Fruit fly (Drosophila melanogaster) whole organism, embryonic: ENCODE measurements around the gene CG33483.

Experiments used
- B-H2 ChIP-seq: fragments of 200-800 bp; sonication (Bioruptor generic); optimal IDR thresholded peaks from 2 replicates; lab custom pipeline; 2018; ENCODE audit warnings: missing biosample characterization, mild to moderate bottlenecking, missing genetic modification characterization
- CG10267 ChIP-seq: fragments of 200-800 bp; sonication (Bioruptor generic); optimal IDR thresholded peaks from 2 replicates; lab custom pipeline; 2018; ENCODE audit warnings: missing biosample characterization, mild to moderate bottlenecking, missing genetic modification characterization, moderate library complexity
- CG10274 ChIP-seq: fragments of 200-800 bp; sonication (Bioruptor generic); optimal IDR thresholded peaks from 3 replicates; lab custom pipeline; 2017; ENCODE audit warnings: missing biosample characterization, mild to moderate bottlenecking, missing genetic modification characterization
- CG10543 ChIP-seq: fragments of 200-800 bp; sonication (Bioruptor generic); optimal IDR thresholded peaks from 3 replicates; lab custom pipeline; 2017; ENCODE audit warnings: missing biosample characterization, mild to moderate bottlenecking, missing genetic modification characterization, moderate library complexity
- CG10565 ChIP-seq: fragments of 200-800 bp; sonication (Bioruptor generic); optimal IDR thresholded peaks from 3 replicates; lab custom pipeline; 2016; ENCODE audit warnings: missing biosample characterization, mild to moderate bottlenecking, missing genetic modification characterization
- CG11696 ChIP-seq: fragments of 200-800 bp; sonication (Bioruptor generic); IDR thresholded peaks from 2 replicates; pipeline ENCODE4 v1.3.6; 2022; ENCODE audit warnings: missing biosample characterization, missing genetic modification characterization
- CG12155 ChIP-seq: fragments of 200-800 bp; sonication (Bioruptor generic); optimal IDR thresholded peaks from 3 replicates; lab custom pipeline; 2016; ENCODE audit warnings: missing biosample characterization, missing genetic modification characterization
- CG12219 ChIP-seq: fragments of 200-800 bp; sonication (Bioruptor generic); optimal IDR thresholded peaks from 3 replicates; lab custom pipeline; 2018; ENCODE audit warnings: missing biosample characterization, mild to moderate bottlenecking, missing genetic modification characterization
- CG13424 ChIP-seq: fragments of 200-800 bp; sonication (Bioruptor generic); optimal IDR thresholded peaks from 2 replicates; lab custom pipeline; 2019; ENCODE audit warnings: missing biosample characterization, mild to moderate bottlenecking, missing genetic modification characterization, moderate library complexity
- CG14965 ChIP-seq: fragments of 200-800 bp; sonication (Bioruptor generic); optimal IDR thresholded peaks from 2 replicates; lab custom pipeline; 2016; ENCODE audit warnings: missing biosample characterization, missing genetic modification characterization, borderline replicate concordance
- CG1529 ChIP-seq: fragments of 200-800 bp; sonication (Bioruptor generic); optimal IDR thresholded peaks from 3 replicates; lab custom pipeline; 2018; ENCODE audit warnings: missing biosample characterization, missing genetic modification characterization
- CG17361 ChIP-seq: fragments of 200-800 bp; sonication (Bioruptor generic); IDR thresholded peaks from 3 replicates; pipeline ENCODE4 v1.3.6; 2022; ENCODE audit warnings: missing biosample characterization, missing genetic modification characterization
- CG1792 ChIP-seq: fragments of 200-800 bp; sonication (Bioruptor generic); optimal IDR thresholded peaks from 2 replicates; lab custom pipeline; 2016; ENCODE audit warnings: missing biosample characterization, missing genetic modification characterization
- CG3995 ChIP-seq: fragments of 200-800 bp; sonication (Bioruptor generic); optimal IDR thresholded peaks from 3 replicates; lab custom pipeline; 2016; ENCODE audit warnings: missing biosample characterization, missing genetic modification characterization
- CG4820 ChIP-seq: fragments of 200-800 bp; sonication (Bioruptor generic); optimal IDR thresholded peaks from 3 replicates; lab custom pipeline; 2016; ENCODE audit warnings: missing biosample characterization, missing genetic modification characterization
- CG4854 ChIP-seq: fragments of 200-800 bp; sonication (Bioruptor generic); optimal IDR thresholded peaks from 2 replicates; lab custom pipeline; 2016; ENCODE audit warnings: missing biosample characterization, missing genetic modification characterization, inconsistent platforms
- CG6689 ChIP-seq: fragments of 200-800 bp; sonication (Bioruptor generic); IDR thresholded peaks from 2 replicates; pipeline ENCODE4 v1.3.6; 2022; ENCODE audit warnings: missing biosample characterization, missing genetic modification characterization
- CG7271 ChIP-seq: fragments of 200-800 bp; sonication (Bioruptor generic); optimal IDR thresholded peaks from 2 replicates; lab custom pipeline; 2018; ENCODE audit warnings: missing biosample characterization, mild to moderate bottlenecking, missing genetic modification characterization, moderate library complexity
- CG8944 ChIP-seq: fragments of 200-800 bp; sonication (Bioruptor generic); optimal IDR thresholded peaks from 3 replicates; lab custom pipeline; 2016; ENCODE audit warnings: missing biosample characterization, missing genetic modification characterization
- Dek ChIP-seq: fragments of 200-800 bp; sonication (Bioruptor generic); optimal IDR thresholded peaks from 3 replicates; lab custom pipeline; 2019; ENCODE audit warnings: missing biosample characterization, mild to moderate bottlenecking, missing genetic modification characterization, moderate library complexity
- Dll ChIP-seq: fragments of 200-800 bp; sonication (Bioruptor generic); IDR thresholded peaks from 4 replicates; pipeline ENCODE4 v1.3.6; 2022; ENCODE audit warnings: missing biosample characterization, missing genetic modification characterization; ENCODE audit not compliant: partially characterized antibody
- Doc3 ChIP-seq: fragments of 200-800 bp; sonication (Bioruptor generic); IDR thresholded peaks from 3 replicates; pipeline ENCODE4 v1.3.6; 2022; ENCODE audit warnings: missing biosample characterization, missing genetic modification characterization; ENCODE audit not compliant: partially characterized antibody
- ERR ChIP-seq: fragments of 200-800 bp; sonication (Bioruptor generic); optimal IDR thresholded peaks from 2 replicates; lab custom pipeline; 2016; ENCODE audit warnings: missing biosample characterization, missing genetic modification characterization
- Ets65A ChIP-seq: fragments of 200-800 bp; sonication (Bioruptor generic); peaks from one replicate; lab custom pipeline; 2016; ENCODE audit warnings: missing biosample characterization, missing genetic modification characterization
- GATAe ChIP-seq: fragments of 200-800 bp; sonication (Bioruptor generic); conservative IDR thresholded peaks from 2 replicates; pipeline ENCODE4 v1.3.6; 2022; ENCODE audit warnings: missing biosample characterization, missing genetic modification characterization
- H15 ChIP-seq: fragments of 200-800 bp; sonication (Bioruptor generic); IDR thresholded peaks from 3 replicates; pipeline ENCODE4 v1.3.6; 2022; ENCODE audit warnings: missing biosample characterization, missing genetic modification characterization
- Lpt ChIP-seq: fragments of >200 bp; optimal IDR thresholded peaks from 2 replicates; lab custom pipeline; 2018; ENCODE audit warnings: missing biosample characterization, missing genetic modification characterization
- MBD-R2 ChIP-seq: fragments of 200-800 bp; sonication (Bioruptor generic); IDR thresholded peaks from 2 replicates; pipeline ENCODE4 v1.3.6; 2022; ENCODE audit warnings: missing biosample characterization, missing genetic modification characterization
- MESR4 ChIP-seq: fragments of 200-800 bp; sonication (Bioruptor generic); optimal IDR thresholded peaks from 2 replicates; lab custom pipeline; 2018; ENCODE audit warnings: missing biosample characterization, mild to moderate bottlenecking, missing genetic modification characterization, moderate library complexity
- NfI ChIP-seq: fragments of 200-800 bp; sonication (Bioruptor generic); optimal IDR thresholded peaks from 3 replicates; lab custom pipeline; 2018; ENCODE audit warnings: missing biosample characterization, mild to moderate bottlenecking, missing genetic modification characterization, moderate library complexity
- Oaz ChIP-seq: fragments of 200-800 bp; sonication (Bioruptor generic); IDR thresholded peaks from 2 replicates; pipeline ENCODE4 v1.3.6; 2022; ENCODE audit warnings: missing biosample characterization, missing genetic modification characterization
- Sox102F ChIP-seq: fragments of 200-800 bp; sonication (Bioruptor generic); optimal IDR thresholded peaks from 2 replicates; lab custom pipeline; 2018; ENCODE audit warnings: missing biosample characterization, mild to moderate bottlenecking, missing genetic modification characterization, moderate library complexity
- Tbp ChIP-seq: fragments of >200 bp; optimal IDR thresholded peaks from 2 replicates; lab custom pipeline; 2018; ENCODE audit warnings: missing biosample characterization, missing genetic modification characterization
- br ChIP-seq: fragments of >200 bp; optimal IDR thresholded peaks from 2 replicates; lab custom pipeline; 2017
- cas ChIP-seq: fragments of 200-800 bp; sonication (Bioruptor generic); IDR thresholded peaks from 2 replicates; pipeline ENCODE4 v1.3.6; 2022; ENCODE audit warnings: missing biosample characterization, missing genetic modification characterization
- dmrt11E ChIP-seq: fragments of 200-800 bp; sonication (Bioruptor generic); optimal IDR thresholded peaks from 3 replicates; lab custom pipeline; 2018; ENCODE audit warnings: missing biosample characterization, mild to moderate bottlenecking, missing genetic modification characterization, moderate library complexity
- lov ChIP-seq, 2 experiments: fragments of 200-800 bp in 1 of 2; fragments of >200 bp in 1 of 2; sonication (Bioruptor generic) in 1 of 2; IDR thresholded peaks in 1 of 2; optimal IDR thresholded peaks in 1 of 2; 2 replicates in 1 of 2; 3 replicates in 1 of 2; pipeline versions ENCODE4 v1.3.6 to Lab custom; 2017 to 2022; ENCODE audit warnings: missing biosample characterization in 1 of 2, missing genetic modification characterization in 1 of 2
- oc ChIP-seq: fragments of 200-800 bp; sonication (Bioruptor generic); optimal IDR thresholded peaks from 2 replicates; lab custom pipeline; 2018; ENCODE audit warnings: missing biosample characterization, mild to moderate bottlenecking, missing genetic modification characterization, moderate library complexity
- org-1 ChIP-seq: fragments of 200-800 bp; sonication (Bioruptor generic); optimal IDR thresholded peaks from 2 replicates; lab custom pipeline; 2017; ENCODE audit warnings: missing biosample characterization, missing genetic modification characterization
- phol ChIP-seq: fragments of 200-800 bp; sonication (Bioruptor generic); optimal IDR thresholded peaks from 3 replicates; lab custom pipeline; 2018; ENCODE audit warnings: missing biosample characterization, mild to moderate bottlenecking, missing genetic modification characterization, moderate library complexity
- psq ChIP-seq: fragments of 200-800 bp; sonication (Bioruptor generic); optimal IDR thresholded peaks from 2 replicates; lab custom pipeline; 2017; ENCODE audit warnings: missing biosample characterization, missing genetic modification characterization
- pum ChIP-seq: fragments of 200-800 bp; sonication (Bioruptor generic); optimal IDR thresholded peaks from 2 replicates; lab custom pipeline; 2016; ENCODE audit warnings: missing biosample characterization, missing genetic modification characterization
- rib ChIP-seq: fragments of 200-800 bp; sonication (Bioruptor generic); IDR thresholded peaks from 2 replicates; pipeline ENCODE4 v1.3.6; 2022; ENCODE audit warnings: missing biosample characterization, missing genetic modification characterization
- sim ChIP-seq: fragments of 200-800 bp; sonication (Bioruptor generic); IDR thresholded peaks from 2 replicates; pipeline ENCODE4 v1.3.6; 2022; ENCODE audit warnings: missing biosample characterization, missing genetic modification characterization
- tgo ChIP-seq: fragments of 200-800 bp; sonication (Bioruptor generic); IDR thresholded peaks from 3 replicates; pipeline ENCODE4 v1.3.6; 2022; ENCODE audit warnings: missing biosample characterization, missing genetic modification characterization
- trh ChIP-seq: fragments of 200-800 bp; sonication (Bioruptor generic); optimal IDR thresholded peaks from 2 replicates; lab custom pipeline; 2016; ENCODE audit warnings: missing biosample characterization, missing genetic modification characterization
- unpg ChIP-seq: fragments of 200-800 bp; sonication (Bioruptor generic); optimal IDR thresholded peaks from 3 replicates; lab custom pipeline; 2018; ENCODE audit warnings: missing biosample characterization, mild to moderate bottlenecking, missing genetic modification characterization, moderate library complexity
- wor ChIP-seq: fragments of 200-800 bp; sonication (Bioruptor generic); IDR thresholded peaks from 2 replicates; pipeline ENCODE4 v1.3.6; 2022; ENCODE audit warnings: missing biosample characterization, missing genetic modification characterization
- zfh1 ChIP-seq: fragments of 200-800 bp; sonication (Bioruptor generic); IDR thresholded peaks from 3 replicates; pipeline ENCODE4 v1.3.6; 2022; ENCODE audit warnings: missing biosample characterization, missing genetic modification characterization

CG33483 gene

dm6 chr3R:30887711-30888549 is 14.0 kb downstream of the CG33483 start (continued):
- TF ChIP-seq CG4820 (peak; percentile 58), rib (GFP tag; lab: Robert Waterston, UW) (no peak), NfI (GFP tag; lab: Kevin White, UChicago) (peak; percentile 69), org-1 (GFP tag; lab: Kevin White, UChicago) (peak; percentile 2), lov (optimal IDR thresholded peaks at IDR 0.05; lab: Kevin White, UChicago) (no peak), lov (GFP tag; IDR thresholded peaks at IDR 0.05; lab: Robert Waterston, UW) (peak; percentile 71; the same call in 1 of the 3 replicates), psq (GFP tag; lab: Kevin White, UChicago) (no peak), zfh1 (GFP tag; lab: Robert Waterston, UW) (peak; percentile 67; the same call in 2 of the 3 replicates), sim (GFP tag; lab: Robert Waterston, UW) (no peak), CG10274 (GFP tag; lab: Kevin White, UChicago) (peak; percentile 33), Ets65A (GFP tag; lab: Kevin White, UChicago) (peak; percentile 96), CG8944 (peak; percentile 58), CG17361 (GFP tag; lab: Robert Waterston, UW) (no peak; the same call in 2 of the 3 replicates), H15 (peak; percentile 67; the same call in 2 of the 3 replicates), ERR (GFP tag; lab: Kevin White, UChicago) (no peak), Doc3 (GFP tag; lab: Robert Waterston, UW) (no peak), Dll (GFP tag; lab: Robert Waterston, UW) (no peak), CG12155 (peak; percentile 56), CG12219 (peak; percentile 58), CG10565 (GFP tag; lab: Kevin White, UChicago) (no peak), CG13424 (tag; lab: Kevin White, UChicago) (peak; percentile 66), GATAe (GFP tag; lab: Robert Waterston, UW) (0 out of 2 replicates have a peak, but pooled peaks have one; percentile 12), CG1529 (GFP tag; lab: Kevin White, UChicago) (peak; percentile 36), CG4854 (peak; percentile 25), Dek (peak; percentile 55), B-H2 (GFP tag; lab: Kevin White, UChicago) (no peak), CG10543 (peak; percentile 40), Lpt (GFP tag; lab: Kevin White, UChicago) (no peak), phol (tag; lab: Kevin White, UChicago) (peak; percentile 66), MESR4 (GFP tag; lab: Kevin White, UChicago) (no peak), dmrt11E (tag; lab: Kevin White, UChicago) (peak; percentile 46), cas (GFP tag; lab: Robert Waterston, UW) (peak; percentile 35; the same call in 1 of the 2 replicates), wor (GFP tag; lab: Robert Waterston, UW) (peak; percentile 51), oc (peak; percentile 71), CG1792 (GFP tag; lab: Kevin White, UChicago) (peak; percentile 4), CG10267 (tag; lab: Kevin White, UChicago) (peak; percentile 23), trh (GFP tag; lab: Kevin White, UChicago) (no peak), Sox102F (GFP tag; lab: Kevin White, UChicago) (peak; percentile 71), CG6689 (peak; percentile 66), tgo (GFP tag; lab: Robert Waterston, UW) (peak; percentile 70), MBD-R2 (GFP tag; lab: Robert Waterston, UW) (peak; percentile 50; the same call in 1 of the 2 replicates), CG7271 (tag; lab: Kevin White, UChicago) (no peak), CG3995 (GFP tag; lab: Kevin White, UChicago) (peak; percentile 1), unpg (no peak), Tbp (GFP tag; lab: Kevin White, UChicago) (no peak), Oaz (GFP tag; lab: Robert Waterston, UW) (0 out of 2 replicates have a peak, but pooled peaks have one; percentile 39), br (no peak), pum (GFP tag; lab: Kevin White, UChicago) (peak; percentile 52), CG14965 (GFP tag; lab: Kevin White, UChicago) (no peak), CG11696 (GFP tag; lab: Robert Waterston, UW) (peak; percentile 29; the same call in 1 of the 2 replicates)
